Worm (Caenorhabditis elegans) whole organism, L3 larva: ENCODE data around the gene nhr-111.

ENCODE experiments used
- ZK546.5 ChIP-seq: sonication (generic microtip); optimal IDR thresholded peaks from 2 replicates; lab custom pipeline; 2017; ENCODE audit warnings: missing biosample characterization, missing genetic modification characterization
- aly-2 ChIP-seq: fragments of 150-350 bp; optimal IDR thresholded peaks from 2 replicates; lab custom pipeline; 2014; ENCODE audit warnings: missing biosample characterization, missing genetic modification characterization
- ama-1 ChIP-seq: fragments of 150-350 bp; optimal IDR thresholded peaks from 2 replicates; lab custom pipeline; 2018
- ceh-16 ChIP-seq: sonication (generic microtip); optimal IDR thresholded peaks from 2 replicates; lab custom pipeline; 2017; ENCODE audit warnings: missing biosample characterization, missing genetic modification characterization
- ceh-28 ChIP-seq: fragments of 150-350 bp; optimal IDR thresholded peaks from 2 replicates; lab custom pipeline; 2014; ENCODE audit warnings: missing biosample characterization, missing genetic modification reagents, missing genetic modification characterization
- ceh-82 ChIP-seq: fragments of 150-350 bp; optimal IDR thresholded peaks from 2 replicates; lab custom pipeline; 2014; ENCODE audit warnings: missing biosample characterization, missing genetic modification characterization
- ceh-9 ChIP-seq: sonication (generic microtip); optimal IDR thresholded peaks from 2 replicates; lab custom pipeline; 2018; ENCODE audit warnings: missing biosample characterization, missing genetic modification characterization
- daf-12 ChIP-seq: fragments of 150-350 bp; optimal IDR thresholded peaks from 2 replicates; lab custom pipeline; 2014; ENCODE audit warnings: missing biosample characterization, missing genetic modification reagents, missing genetic modification characterization
- egl-27 ChIP-seq: sonication (generic microtip); optimal IDR thresholded peaks from 4 replicates; lab custom pipeline; 2017; ENCODE audit warnings: missing biosample characterization, missing genetic modification reagents, missing genetic modification characterization
- egl-5 ChIP-seq: fragments of 150-350 bp; optimal IDR thresholded peaks from 2 replicates; lab custom pipeline; 2017; ENCODE audit warnings: missing biosample characterization, missing genetic modification reagents, missing genetic modification characterization, inconsistent platforms
- elt-2 ChIP-seq: sonication (generic microtip); optimal IDR thresholded peaks from 2 replicates; lab custom pipeline; 2016; ENCODE audit warnings: missing genetic modification reagents, mild to moderate bottlenecking, missing genetic modification characterization, missing compliant biosample characterization
- elt-3 ChIP-seq, 3 experiments: fragments of 150-350 bp in 1 of 3; sonication (generic microtip) in 2 of 3; optimal IDR thresholded peaks; 2 replicates in 2 of 3; 4 replicates in 1 of 3; lab custom pipeline; 2014 to 2017; ENCODE audit warnings: missing biosample characterization in 3 of 3, missing genetic modification characterization in 3 of 3
- fkh-10 ChIP-seq: sonication (generic microtip); optimal IDR thresholded peaks from 2 replicates; lab custom pipeline; 2017; ENCODE audit warnings: missing biosample characterization, missing genetic modification reagents, missing genetic modification characterization
- fkh-2 ChIP-seq: fragments of 150-350 bp; optimal IDR thresholded peaks from 2 replicates; lab custom pipeline; 2014; ENCODE audit warnings: missing biosample characterization, missing genetic modification reagents, missing genetic modification characterization
- hmg-11 ChIP-seq: sonication (generic microtip); optimal IDR thresholded peaks from 2 replicates; lab custom pipeline; 2016; ENCODE audit warnings: missing genetic modification characterization, missing compliant biosample characterization
- jun-1 ChIP-seq: fragments of 150-350 bp; optimal IDR thresholded peaks from 2 replicates; lab custom pipeline; 2014; ENCODE audit warnings: missing biosample characterization, missing genetic modification reagents, missing genetic modification characterization
- lin-15B ChIP-seq: fragments of 150-350 bp; optimal IDR thresholded peaks from 2 replicates; lab custom pipeline; 2014; ENCODE audit warnings: missing biosample characterization, missing genetic modification characterization
- lin-39 ChIP-seq: fragments of 150-350 bp; optimal IDR thresholded peaks from 2 replicates; lab custom pipeline; 2018; ENCODE audit warnings: missing biosample characterization, missing genetic modification reagents, missing genetic modification characterization
- nfya-1 ChIP-seq: sonication (generic microtip); optimal IDR thresholded peaks from 2 replicates; lab custom pipeline; 2017; ENCODE audit warnings: missing genetic modification characterization, mild to moderate bottlenecking, missing compliant biosample characterization, antibody characterized with exemption, moderate library complexity; ENCODE audit not compliant: insufficient read depth
- nhr-12 ChIP-seq: fragments of 150-350 bp; optimal IDR thresholded peaks from 2 replicates; lab custom pipeline; 2014; ENCODE audit warnings: missing biosample characterization, missing genetic modification characterization
- nhr-23 ChIP-seq: fragments of 150-350 bp; optimal IDR thresholded peaks from 2 replicates; lab custom pipeline; 2014; ENCODE audit warnings: missing biosample characterization, missing genetic modification reagents, missing genetic modification characterization
- nhr-67 ChIP-seq: fragments of 150-350 bp; optimal IDR thresholded peaks from 2 replicates; lab custom pipeline; 2014; ENCODE audit warnings: missing biosample characterization, missing genetic modification characterization
- nhr-76 ChIP-seq: fragments of 150-350 bp; sonication (generic microtip); optimal IDR thresholded peaks from 5 replicates; lab custom pipeline; 2014; ENCODE audit warnings: missing biosample characterization, missing genetic modification characterization
- nhr-77 ChIP-seq: fragments of 150-350 bp; optimal IDR thresholded peaks from 2 replicates; lab custom pipeline; 2014; ENCODE audit warnings: missing biosample characterization, missing genetic modification characterization
- pha-4 ChIP-seq: fragments of 150-350 bp; optimal IDR thresholded peaks from 2 replicates; lab custom pipeline; 2014; ENCODE audit warnings: missing biosample characterization, missing genetic modification reagents, missing genetic modification characterization
- pqm-1 ChIP-seq: fragments of 150-350 bp; optimal IDR thresholded peaks from 2 replicates; lab custom pipeline; 2017; ENCODE audit warnings: missing biosample characterization, missing genetic modification characterization, inconsistent platforms
- skn-1 ChIP-seq: fragments of 150-350 bp; optimal IDR thresholded peaks from 2 replicates; lab custom pipeline; 2014; ENCODE audit warnings: missing biosample characterization, missing genetic modification characterization
- tbx-2 ChIP-seq: sonication (generic microtip); optimal IDR thresholded peaks from 2 replicates; lab custom pipeline; 2016; ENCODE audit warnings: mild to moderate bottlenecking, missing genetic modification characterization, missing compliant biosample characterization
- unc-62 ChIP-seq: fragments of 150-350 bp; sonication (generic microtip); optimal IDR thresholded peaks from 4 replicates; lab custom pipeline; 2014; ENCODE audit warnings: missing biosample characterization, missing genetic modification reagents, missing genetic modification characterization
- zag-1 ChIP-seq: fragments of 150-350 bp; optimal IDR thresholded peaks from 2 replicates; lab custom pipeline; 2014; ENCODE audit warnings: missing biosample characterization, missing genetic modification characterization
- ztf-11 ChIP-seq: fragments of 150-350 bp; optimal IDR thresholded peaks from 2 replicates; lab custom pipeline; 2014; ENCODE audit warnings: missing biosample characterization, missing genetic modification characterization
- ztf-4 ChIP-seq: fragments of 150-350 bp; optimal IDR thresholded peaks from 2 replicates; lab custom pipeline; 2014; ENCODE audit warnings: missing biosample characterization, missing genetic modification characterization

nhr-111 gene

DNA sequence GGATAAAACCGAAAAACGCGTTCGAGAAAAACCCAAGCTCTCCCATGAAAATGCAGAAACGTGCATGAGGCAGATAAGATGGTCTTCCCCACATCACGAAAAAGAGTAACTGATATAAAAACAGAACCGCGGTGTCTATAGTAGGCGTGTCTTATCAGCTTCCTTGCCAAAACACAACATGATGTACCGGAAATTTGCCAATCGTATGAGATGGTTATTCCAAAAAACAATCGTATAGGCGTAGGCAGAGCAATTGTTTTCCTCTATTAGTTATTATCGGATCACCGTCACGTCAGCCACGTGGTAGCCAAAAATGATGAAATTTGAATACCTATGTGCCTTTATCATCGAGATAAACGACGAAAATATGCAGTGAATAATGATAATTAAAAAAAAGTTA lies 25.2 kb downstream of the nhr-111 start, which contains the start of gene str-7:
Gene str-7 (minus strand): TSS at position 101 of the 400 bp plus-strand sequence.
- TF ChIP-seq ceh-82, result no peak
- no peak for TF ChIP-seq nfya-1 (tag; lab: Kevin White, UChicago)
- no peak for TF ChIP-seq zag-1 (tag; lab: Kevin White, UChicago)
- no peak for TF ChIP-seq fkh-2
- peak; percentile 2 for TF ChIP-seq pqm-1 (tag; lab: Kevin White, UChicago)

DNA sequence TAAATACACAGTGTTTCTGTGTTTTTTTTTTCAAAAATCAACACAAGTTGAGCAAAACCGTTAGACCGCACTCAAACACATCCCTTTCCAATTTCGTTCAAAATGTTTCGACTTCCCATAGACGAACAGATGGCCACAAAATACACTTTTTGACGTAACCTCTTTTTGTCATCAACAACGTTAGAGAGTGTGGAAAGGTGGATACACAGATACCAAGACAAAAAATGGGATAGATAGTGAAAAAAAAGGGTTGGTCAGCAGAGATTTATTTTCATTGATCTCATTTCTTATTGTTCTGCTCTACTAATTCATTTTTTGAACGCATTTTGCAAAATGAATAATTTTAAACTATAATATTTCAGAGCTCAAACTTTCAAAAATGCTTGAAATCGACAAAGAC lies 29.8 kb downstream of the nhr-111 start:
- TF ChIP-seq ama-1 (lab: Kevin White, UChicago) (no peak), nhr-67 (tag; lab: Kevin White, UChicago) (no peak), ztf-4 (tag; lab: Kevin White, UChicago) (no peak), unc-62 (no peak), pqm-1 (tag; lab: Kevin White, UChicago) (peak; percentile 19), ceh-28 (no peak), elt-2 (tag; lab: Kevin White, UChicago) (peak; percentile 12), ceh-16 (tag; lab: Kevin White, UChicago) (no peak), tbx-2 (no peak), egl-5 (tag; lab: Kevin White, UChicago) (no peak), hmg-11 (tag; lab: Kevin White, UChicago) (no peak)

DNA sequence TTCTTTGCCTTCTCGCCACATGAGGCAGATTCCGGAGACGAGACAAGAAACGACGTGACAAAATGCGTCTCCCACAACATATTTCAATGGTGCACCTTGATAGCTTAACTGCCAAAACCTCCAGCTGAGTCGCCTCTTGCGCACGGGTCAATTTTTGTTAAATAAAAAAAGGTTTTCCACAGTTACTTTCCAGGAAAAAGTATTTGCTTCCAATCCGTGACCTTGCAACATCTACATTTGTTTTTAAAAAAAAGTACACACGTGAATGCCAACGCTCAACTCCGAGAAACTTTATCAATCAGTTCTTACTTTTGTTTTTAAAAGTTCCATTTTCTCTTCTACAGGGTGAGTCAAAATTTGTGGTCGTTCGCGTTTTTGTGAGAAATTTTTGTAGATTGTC lies 30.4 kb downstream of the nhr-111 start, which contains the start of gene F22B8.7:
Gene F22B8.7 (plus strand): TSS at position 301 of the 400 bp plus-strand sequence.
- no peak for TF ChIP-seq nhr-77 (tag; lab: Kevin White, UChicago)
- no peak for TF ChIP-seq daf-12 (tag; lab: Kevin White, UChicago)
- TF ChIP-seq ceh-28, result no peak
- no peak for TF ChIP-seq nhr-23 (tag; lab: Kevin White, UChicago)
- no peak for TF ChIP-seq ZK546.5 (tag; lab: Kevin White, UChicago)
- no peak for TF ChIP-seq jun-1 (tag; lab: Kevin White, UChicago)
- no peak for TF ChIP-seq egl-5 (tag; lab: Kevin White, UChicago)
- TF ChIP-seq skn-1 (tag; lab: Kevin White, UChicago), result no peak
- TF ChIP-seq elt-3 (tag; optimal IDR thresholded peaks at IDR 0.05; lab: Kevin White, UChicago), result no peak
- TF ChIP-seq fkh-2, result no peak
- TF ChIP-seq fkh-10, result no peak
- TF ChIP-seq aly-2 (tag; lab: Kevin White, UChicago), result no peak
- TF ChIP-seq nhr-67 (tag; lab: Kevin White, UChicago), result no peak
- TF ChIP-seq elt-2 (tag; lab: Kevin White, UChicago), result no peak
- no peak for TF ChIP-seq zag-1 (tag; lab: Kevin White, UChicago)
- no peak for TF ChIP-seq nhr-12
- no peak for TF ChIP-seq ceh-9

DNA sequence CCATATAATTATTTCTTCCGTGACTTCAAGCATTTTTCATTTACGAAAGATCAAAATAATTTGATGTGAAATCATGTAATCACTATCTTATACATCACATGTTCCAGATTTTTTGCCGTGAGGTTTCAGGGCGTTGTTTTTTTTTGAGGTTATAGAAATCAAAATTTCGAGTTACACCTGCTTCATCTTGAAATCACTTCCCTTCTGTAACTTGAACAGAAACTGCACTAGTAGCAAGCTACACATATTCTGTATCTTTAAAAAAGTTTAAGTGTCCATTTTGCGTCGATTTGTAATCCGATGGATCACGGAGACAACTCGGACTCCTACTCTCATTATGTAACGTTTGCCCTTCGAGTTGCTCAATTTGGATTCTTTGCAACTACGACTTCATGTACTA lies 34.0 kb downstream of the nhr-111 start, which contains the start of gene F22B8.3:
Gene F22B8.3 (plus strand): TSS at position 301 of the 400 bp plus-strand sequence.
- TF ChIP-seq tbx-2, result no peak
- no peak for TF ChIP-seq lin-15B (tag; lab: Kevin White, UChicago)
- no peak for TF ChIP-seq ztf-11 (tag; lab: Kevin White, UChicago)
- no peak for TF ChIP-seq fkh-10
- no peak for TF ChIP-seq nhr-77 (tag; lab: Kevin White, UChicago)
- no peak for TF ChIP-seq ztf-4 (tag; lab: Kevin White, UChicago)
- no peak for TF ChIP-seq fkh-2
- TF ChIP-seq lin-39 (tag; lab: Kevin White, UChicago), result no peak
- TF ChIP-seq egl-5 (tag; lab: Kevin White, UChicago), result no peak
- no peak for TF ChIP-seq zag-1 (tag; lab: Kevin White, UChicago)
- TF ChIP-seq ceh-16 (tag; lab: Kevin White, UChicago), result no peak
- no peak for TF ChIP-seq nhr-76

DNA sequence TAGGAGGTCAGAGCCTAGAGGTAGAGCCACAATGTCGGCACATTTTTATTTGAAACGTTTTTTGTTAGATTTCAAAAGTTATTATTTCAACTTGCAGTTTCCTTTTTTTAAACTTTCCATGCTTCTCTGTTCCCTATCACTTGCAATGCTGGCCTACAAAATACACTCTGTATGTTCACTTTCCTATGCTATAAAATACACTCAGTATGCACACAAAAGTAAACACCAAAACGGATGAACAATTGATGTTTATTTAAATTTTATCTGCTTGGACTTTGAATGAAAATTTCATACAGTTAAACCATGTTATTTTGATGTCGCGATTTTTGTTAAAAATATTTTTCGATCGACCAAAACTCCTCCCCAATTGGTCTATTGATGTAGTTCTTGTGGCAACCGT lies 44.0 kb downstream of the nhr-111 start:
- TF ChIP-seq skn-1 (tag; lab: Kevin White, UChicago), result no peak
- TF ChIP-seq pha-4 (tag; lab: Kevin White, UChicago), result peak; percentile 44
- TF ChIP-seq zag-1 (tag; lab: Kevin White, UChicago), result no peak
- TF ChIP-seq egl-27 (tag; lab: Kevin White, UChicago), result no peak
- TF ChIP-seq pqm-1 (tag; lab: Kevin White, UChicago), result peak; percentile 68
- peak; percentile 18 for TF ChIP-seq elt-2 (tag; lab: Kevin White, UChicago)
